Worm (Caenorhabditis elegans): ENCODE measurements around the gene cept-2.

The cept-2 gene

DNA sequence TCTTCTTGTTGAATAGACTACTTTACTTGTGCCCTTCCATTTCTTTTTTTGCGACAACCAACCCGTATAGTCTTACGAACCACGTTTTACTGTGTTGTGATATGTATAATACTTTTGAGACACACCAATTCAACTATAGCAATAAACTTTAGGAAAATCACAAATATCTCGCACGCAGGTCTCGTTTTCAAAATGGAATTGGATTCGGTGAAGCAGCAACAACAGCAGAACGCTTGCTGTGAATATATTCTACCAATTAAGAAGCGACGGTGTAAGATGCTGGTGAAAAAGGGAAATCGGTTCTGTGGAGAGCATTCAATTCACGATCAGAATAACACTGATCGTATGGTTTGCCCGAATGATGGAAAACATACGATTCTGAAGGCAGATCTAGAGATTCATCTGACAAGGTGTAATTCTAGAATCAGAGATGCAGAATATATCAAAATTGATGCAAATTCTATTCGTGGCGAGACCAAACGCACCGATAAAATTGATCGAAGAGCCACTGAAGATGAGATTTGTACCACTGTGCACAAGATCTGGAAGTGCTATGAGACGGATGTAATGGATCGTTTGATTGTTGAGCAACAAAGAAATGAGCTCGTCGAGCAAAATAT lies 6.8 kb downstream of the cept-2 start, which contains the start of gene Y49A3A.3 (continued):
- TF ChIP-seq ceh-32 (tag; optimal IDR thresholded peaks at IDR 0.05; ENCODE audit: poor library complexity) (no peak), spr-3 (GFP tag; optimal IDR thresholded peaks at IDR 0.05) (peak; percentile 67), daf-12 (tag; optimal IDR thresholded peaks at IDR 0.05) (no peak), fkh-10 (GFP tag; optimal IDR thresholded peaks at IDR 0.05) (no peak), F26F4.8 (GFP tag; conservative IDR thresholded peaks at IDR 0.05) (peak; percentile 27; the same call in 1 of the 2 replicates), ztf-7 (tag; optimal IDR thresholded peaks at IDR 0.05) (no peak), F44E2.7 (GFP tag; IDR thresholded peaks at IDR 0.05) (no peak), ZK337.2 (GFP tag; IDR thresholded peaks at IDR 0.05) (no peak), snpc-1.2 (GFP tag; IDR thresholded peaks at IDR 0.05) (peak; percentile 68; the same call in 1 of the 2 replicates), Y5F2A.4 (GFP tag; optimal IDR thresholded peaks at IDR 0.05) (peak; percentile 62), dve-1 (tag; optimal IDR thresholded peaks at IDR 0.05; ENCODE audit: insufficient read depth) (peak; percentile 60), tra-1 (GFP tag; IDR thresholded peaks at IDR 0.05) (no peak), dmd-8 (GFP tag; IDR thresholded peaks at IDR 0.05) (no peak), ceh-62 (tag; optimal IDR thresholded peaks at IDR 0.05) (no peak), mxl-2 (GFP tag; conservative IDR thresholded peaks at IDR 0.05) (0 out of 2 replicates have a peak, but pooled peaks have one; percentile 7), nhr-111 (GFP tag; optimal IDR thresholded peaks at IDR 0.05) (peak; percentile 28), lir-3 (tag; optimal IDR thresholded peaks at IDR 0.05) (no peak), lin-1 (GFP tag; IDR thresholded peaks at IDR 0.05) (peak; percentile 42; the same call in 1 of the 2 replicates), nhr-10 (tag; optimal IDR thresholded peaks at IDR 0.05) (no peak), snpc-4 (tag; optimal IDR thresholded peaks at IDR 0.05) (no peak), unc-130 (GFP tag; optimal IDR thresholded peaks at IDR 0.05) (no peak), fos-1 (tag; optimal IDR thresholded peaks at IDR 0.05) (no peak), zfp-2 (tag; optimal IDR thresholded peaks at IDR 0.05) (no peak), tag-97 (GFP tag; IDR thresholded peaks at IDR 0.05) (no peak), lim-7 (GFP tag; IDR thresholded peaks at IDR 0.05) (no peak), Y48G9A.11 (GFP tag; IDR thresholded peaks at IDR 0.05) (no peak), dmd-9 (GFP tag; IDR thresholded peaks at IDR 0.05) (no peak), arid-1 (GFP tag; conservative IDR thresholded peaks at IDR 0.05) (peak; percentile 58; the same call in 1 of the 2 replicates), unc-62 (GFP tag; optimal IDR thresholded peaks at IDR 0.05 in 1 of 2) (peak in 1 of 2 experiments; percentile 94), unc-62 (tag; optimal IDR thresholded peaks at IDR 0.05) (no peak), ceh-28 (tag; optimal IDR thresholded peaks at IDR 0.05) (no peak), pha-4 (GFP tag; IDR thresholded peaks at IDR 0.05) (peak; percentile 67), pha-4 (tag; optimal IDR thresholded peaks at IDR 0.05) (no peak), nhr-41 (GFP tag; IDR thresholded peaks at IDR 0.05) (no peak), daf-16 (GFP tag; optimal IDR thresholded peaks at IDR 0.05) (peak in 1 of 2 experiments; percentile 28), daf-16 (tag; optimal IDR thresholded peaks at IDR 0.05) (peak; percentile 61), ctbp-1 (GFP tag; IDR thresholded peaks at IDR 0.05) (peak; percentile 40; the same call in 1 of the 2 replicates), F10B5.3 (tag; optimal IDR thresholded peaks at IDR 0.05) (no peak), aly-2 (tag; optimal IDR thresholded peaks at IDR 0.05) (peak; percentile 83), nhr-28 (tag; optimal IDR thresholded peaks at IDR 0.05) (no peak), nhr-11 (tag; optimal IDR thresholded peaks at IDR 0.05) (no peak), madf-9 (GFP tag; conservative IDR thresholded peaks at IDR 0.05) (peak; percentile 30; the same call in 1 of the 2 replicates), lin-38 (GFP tag; IDR thresholded peaks at IDR 0.05) (peak; percentile 66), spr-1 (tag; optimal IDR thresholded peaks at IDR 0.05) (peak; percentile 65), rbr-2 (tag; optimal IDR thresholded peaks at IDR 0.05) (no peak), dmd-6 (GFP tag; IDR thresholded peaks at IDR 0.05) (peak; percentile 54), gei-8 (GFP tag; optimal IDR thresholded peaks at IDR 0.05) (no peak), ceh-20 (GFP tag; IDR thresholded peaks at IDR 0.05) (no peak), pqm-1 (tag; optimal IDR thresholded peaks at IDR 0.05) (no peak), ces-1 (GFP tag; optimal IDR thresholded peaks at IDR 0.05) (no peak), nhr-76 (tag; optimal IDR thresholded peaks at IDR 0.05) (no peak), Y105C5A.15 (GFP tag; IDR thresholded peaks at IDR 0.05) (peak; percentile 49; the same call in 1 of the 2 replicates)
